ENCODE assay signal across 6 fruit fly cellular contexts in the genomic region with DNA sequence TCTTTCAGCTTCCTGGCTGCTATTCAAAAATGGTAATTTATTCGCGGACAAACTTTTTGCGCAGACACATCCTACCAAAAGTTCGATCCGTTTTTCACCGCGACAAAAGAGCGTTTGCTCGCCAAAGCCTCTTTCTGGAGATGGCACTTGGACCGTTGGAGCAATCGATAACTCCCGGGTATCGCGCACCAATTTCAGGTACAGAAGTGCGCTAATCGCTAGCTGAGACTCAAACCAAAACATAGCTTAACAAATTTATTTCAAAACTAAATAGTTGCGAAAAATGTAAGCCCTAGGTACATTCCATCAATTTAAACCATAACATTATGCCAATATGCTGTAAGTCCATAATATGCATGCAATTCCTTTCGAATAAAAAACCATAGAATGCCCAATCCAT.
TF ChIP-seq lines count a peak whose summit lies in the region.

Gene toc, minus strand, starts transcription at position 78 of the 400 bp plus-strand sequence.

- peak; percentile 40 to 41 for TF ChIP-seq CTCF in S2 (optimal IDR thresholded peaks at IDR 0.05; lab: Kevin White, UChicago)
- peak; percentile 48 for TF ChIP-seq CTCF in whole organism, embryonic (GFP tag; optimal IDR thresholded peaks at IDR 0.05; lab: Kevin White, UChicago)

TF ChIP-seq in whole organism, adult, 20 proteins besides CTCF, POLR2A, EP300 and RAD21:
- TF ChIP-seq cic (GFP tag; optimal IDR thresholded peaks at IDR 0.05; lab: Kevin White, UChicago), result peak; percentile 20
- no peak for TF ChIP-seq kay (GFP tag; lab: Kevin White, UChicago; ENCODE audit: borderline replicate concordance)
- no peak for TF ChIP-seq toe (GFP tag; optimal IDR thresholded peaks at IDR 0.05; lab: Kevin White, UChicago)
- TF ChIP-seq bab1 (GFP tag; optimal IDR thresholded peaks at IDR 0.05; lab: Kevin White, UChicago), result peak; percentile 39
TF ChIP-seq in whole organism, adult: peak in this region for 2.

TF ChIP-seq in whole organism, embryonic, 481 proteins besides CTCF, POLR2A, EP300 and RAD21 (continues in another document):
- TF ChIP-seq Lpt (GFP tag; optimal IDR thresholded peaks at IDR 0.05; lab: Kevin White, UChicago), result no peak
- TF ChIP-seq kay (GFP tag; optimal IDR thresholded peaks at IDR 0.05; lab: Kevin White, UChicago), result no peak
- peak; percentile 16 for TF ChIP-seq bcd (GFP tag; optimal IDR thresholded peaks at IDR 0.05; lab: Kevin White, UChicago)
- TF ChIP-seq HmgD (GFP tag; optimal IDR thresholded peaks at IDR 0.05; lab: Kevin White, UChicago), result peak; percentile 24
- TF ChIP-seq CG10366 (GFP tag; IDR thresholded peaks at IDR 0.05; lab: Robert Waterston, UW), result no peak
- TF ChIP-seq lbe (GFP tag; optimal IDR thresholded peaks at IDR 0.05; lab: Kevin White, UChicago), result no peak
- TF ChIP-seq psq (GFP tag; optimal IDR thresholded peaks at IDR 0.05; lab: Kevin White, UChicago), result no peak
- no peak for TF ChIP-seq schlank (tag; optimal IDR thresholded peaks at IDR 0.05; lab: Kevin White, UChicago)
- no peak for TF ChIP-seq tap (tag; optimal IDR thresholded peaks at IDR 0.05; lab: Kevin White, UChicago)
- TF ChIP-seq Elba2 (GFP tag; optimal IDR thresholded peaks at IDR 0.05; lab: Kevin White, UChicago), result no peak
- no peak for TF ChIP-seq NK7.1 (GFP tag; optimal IDR thresholded peaks at IDR 0.05; lab: Kevin White, UChicago)
- no peak for TF ChIP-seq CG7928 (GFP tag; optimal IDR thresholded peaks at IDR 0.05; lab: Kevin White, UChicago)
- TF ChIP-seq CG8290 (GFP tag; optimal IDR thresholded peaks at IDR 0.05; lab: Kevin White, UChicago), result peak; percentile 32
- TF ChIP-seq CG8290 (tag; optimal IDR thresholded peaks at IDR 0.05; lab: Kevin White, UChicago), result peak in 1 of 2 experiments; percentile 66
- no peak for TF ChIP-seq Doc2 (GFP tag; IDR thresholded peaks at IDR 0.05; lab: Robert Waterston, UW)
- no peak for TF ChIP-seq cg (GFP tag; optimal IDR thresholded peaks at IDR 0.05; lab: Kevin White, UChicago)
- no peak for TF ChIP-seq crc (GFP tag; optimal IDR thresholded peaks at IDR 0.05; lab: Kevin White, UChicago)
- TF ChIP-seq CG1024 (GFP tag; IDR thresholded peaks at IDR 0.05; lab: Robert Waterston, UW), result no peak
- TF ChIP-seq Abd-B (GFP tag; optimal IDR thresholded peaks at IDR 0.05; lab: Kevin White, UChicago), result no peak
- no peak for TF ChIP-seq shn (GFP tag; optimal IDR thresholded peaks at IDR 0.05; lab: Kevin White, UChicago)
- TF ChIP-seq CG10979 (tag; optimal IDR thresholded peaks at IDR 0.05; lab: Kevin White, UChicago), result no peak

TF ChIP-seq in whole organism, prepupa, 60 proteins besides CTCF, POLR2A, EP300 and RAD21:
- TF ChIP-seq CG6792 (GFP tag; optimal IDR thresholded peaks at IDR 0.05; lab: Kevin White, UChicago), result no peak
- no peak for TF ChIP-seq Sox14 (GFP tag; optimal IDR thresholded peaks at IDR 0.05; lab: Kevin White, UChicago)
- peak; percentile 42 for TF ChIP-seq dsx (GFP tag; optimal IDR thresholded peaks at IDR 0.05; lab: Kevin White, UChicago; ENCODE audit: poor library complexity, severe bottlenecking)
- TF ChIP-seq dac (GFP tag; optimal IDR thresholded peaks at IDR 0.05; lab: Kevin White, UChicago), result no peak
- TF ChIP-seq CG8319 (GFP tag; optimal IDR thresholded peaks at IDR 0.05; lab: Kevin White, UChicago), result no peak
- no peak for TF ChIP-seq Eip93F (GFP tag; optimal IDR thresholded peaks at IDR 0.05; lab: Kevin White, UChicago)
- TF ChIP-seq salr (GFP tag; optimal IDR thresholded peaks at IDR 0.05; lab: Kevin White, UChicago), result no peak
- TF ChIP-seq CG6276 (GFP tag; optimal IDR thresholded peaks at IDR 0.05; lab: Kevin White, UChicago), result no peak
- no peak for TF ChIP-seq CG4318 (GFP tag; optimal IDR thresholded peaks at IDR 0.05; lab: Kevin White, UChicago)
- no peak for TF ChIP-seq Eip75B (GFP tag; optimal IDR thresholded peaks at IDR 0.05; lab: Kevin White, UChicago)
- TF ChIP-seq CG11762 (GFP tag; optimal IDR thresholded peaks at IDR 0.05; lab: Kevin White, UChicago; ENCODE audit: insufficient read depth), result no peak
- no peak for TF ChIP-seq eg (GFP tag; IDR thresholded peaks at IDR 0.05; lab: Robert Waterston, UW)
- no peak for TF ChIP-seq Hr4 (GFP tag; optimal IDR thresholded peaks at IDR 0.05; lab: Kevin White, UChicago)
- no peak for TF ChIP-seq fd59A (GFP tag; optimal IDR thresholded peaks at IDR 0.05; lab: Kevin White, UChicago)
- TF ChIP-seq CG9139 (GFP tag; optimal IDR thresholded peaks at IDR 0.05; lab: Kevin White, UChicago), result no peak
- 0 out of 2 replicates have a peak, but pooled peaks have one; percentile 8 for TF ChIP-seq CG15336 (GFP tag; IDR thresholded peaks at IDR 0.05; lab: Robert Waterston, UW)
- no peak for TF ChIP-seq Blimp-1 (GFP tag; optimal IDR thresholded peaks at IDR 0.05; lab: Kevin White, UChicago)
TF ChIP-seq in whole organism, prepupa: peak in this region for 2.

TF ChIP-seq in whole organism, pupa, 21 proteins besides CTCF, POLR2A, EP300 and RAD21:
- peak; percentile 30 for TF ChIP-seq D1 (tag; optimal IDR thresholded peaks at IDR 0.05; lab: Kevin White, UChicago)
- no peak for TF ChIP-seq rn (GFP tag; IDR thresholded peaks at IDR 0.05; lab: Robert Waterston, UW)
- peak; percentile 96 for TF ChIP-seq CG4496 (GFP tag; IDR thresholded peaks at IDR 0.05; lab: Robert Waterston, UW)
- peak; percentile 13; the same call in 1 of the 2 replicates for TF ChIP-seq Ets98B (GFP tag; IDR thresholded peaks at IDR 0.05; lab: Robert Waterston, UW)
TF ChIP-seq in whole organism, pupa: peak in this region for 3.

TF ChIP-seq in whole organism, wandering third instar larva, 38 proteins besides CTCF, POLR2A, EP300 and RAD21:
- no peak for TF ChIP-seq dsf (GFP tag; optimal IDR thresholded peaks at IDR 0.05; lab: Kevin White, UChicago; ENCODE audit: borderline replicate concordance)
- TF ChIP-seq Sp1 (GFP tag; optimal IDR thresholded peaks at IDR 0.05; lab: Kevin White, UChicago), result no peak
- TF ChIP-seq brk (GFP tag; optimal IDR thresholded peaks at IDR 0.05; lab: Kevin White, UChicago), result peak; percentile 21
- TF ChIP-seq CG9705 (GFP tag; optimal IDR thresholded peaks at IDR 0.05; lab: Kevin White, UChicago), result no peak
- TF ChIP-seq lola (GFP tag; optimal IDR thresholded peaks at IDR 0.05; lab: Kevin White, UChicago), result no peak
- no peak for TF ChIP-seq rgr (GFP tag; optimal IDR thresholded peaks at IDR 0.05; lab: Kevin White, UChicago)
- TF ChIP-seq Jra (GFP tag; optimal IDR thresholded peaks at IDR 0.05; lab: Kevin White, UChicago), result no peak
- TF ChIP-seq N (GFP tag; optimal IDR thresholded peaks at IDR 0.05; lab: Kevin White, UChicago), result no peak
- TF ChIP-seq foxo (GFP tag; optimal IDR thresholded peaks at IDR 0.05; lab: Kevin White, UChicago), result no peak
- no peak for TF ChIP-seq CrebA (GFP tag; optimal IDR thresholded peaks at IDR 0.05; lab: Kevin White, UChicago; ENCODE audit: borderline replicate concordance)
- no peak for TF ChIP-seq Hnf4 (GFP tag; optimal IDR thresholded peaks at IDR 0.05; lab: Kevin White, UChicago)
- TF ChIP-seq pan (optimal IDR thresholded peaks at IDR 0.05; lab: Kevin White, UChicago), result no peak
- TF ChIP-seq sv (GFP tag; optimal IDR thresholded peaks at IDR 0.05; lab: Kevin White, UChicago), result no peak
- peak; percentile 79 for TF ChIP-seq Myc (optimal IDR thresholded peaks at IDR 0.05; lab: Kevin White, UChicago)
- TF ChIP-seq CG32264 (GFP tag; optimal IDR thresholded peaks at IDR 0.05; lab: Kevin White, UChicago), result no peak
- TF ChIP-seq Rel (GFP tag; optimal IDR thresholded peaks at IDR 0.05; lab: Kevin White, UChicago), result no peak
- TF ChIP-seq Rel (tag; optimal IDR thresholded peaks at IDR 0.05; lab: Kevin White, UChicago), result no peak
- peak; percentile 35 for TF ChIP-seq Hr83 (GFP tag; optimal IDR thresholded peaks at IDR 0.05; lab: Kevin White, UChicago; ENCODE audit: poor library complexity, severe bottlenecking)
- no peak for TF ChIP-seq tai (GFP tag; optimal IDR thresholded peaks at IDR 0.05; lab: Kevin White, UChicago)
